Fruit fly (Drosophila melanogaster) whole organism, adult: Measurements from ENCODE around the gene sna.

Experiments used
- CG11617 ChIP-seq: fragments of 200-800 bp; sonication (Bioruptor generic); optimal IDR thresholded peaks from 2 replicates; lab custom pipeline; 2017; ENCODE audit warnings: mild to moderate bottlenecking, missing biosample characterization, missing genetic modification reagents, missing genetic modification characterization
- CG14711 ChIP-seq: fragments of 200-800 bp; sonication (Bioruptor generic); optimal IDR thresholded peaks from 2 replicates; lab custom pipeline; 2018; ENCODE audit warnings: missing biosample characterization, mild to moderate bottlenecking, missing genetic modification characterization, moderate library complexity
- CG1620 ChIP-seq: fragments of 200-800 bp; sonication (Bioruptor generic); optimal IDR thresholded peaks from 2 replicates; lab custom pipeline; 2016; ENCODE audit warnings: missing biosample characterization, missing genetic modification characterization
- CG5204 ChIP-seq: fragments of 200-800 bp; sonication (Bioruptor generic); optimal IDR thresholded peaks from 2 replicates; lab custom pipeline; 2016; ENCODE audit warnings: missing biosample characterization, missing genetic modification characterization
- CG7045 ChIP-seq: fragments of 200-800 bp; sonication (Bioruptor generic); optimal IDR thresholded peaks from 2 replicates; lab custom pipeline; 2017; ENCODE audit warnings: missing biosample characterization, mild to moderate bottlenecking, missing genetic modification characterization
- Crg-1 ChIP-seq: fragments of 200-800 bp; sonication (Bioruptor generic); optimal IDR thresholded peaks from 2 replicates; lab custom pipeline; 2016; ENCODE audit warnings: missing biosample characterization, missing genetic modification characterization
- cnc ChIP-seq, 2 experiments: fragments of >200 bp; optimal IDR thresholded peaks; 2 replicates each; lab custom pipeline; 2017
- ovo ChIP-seq: fragments of 200-800 bp; sonication (Bioruptor generic); optimal IDR thresholded peaks from 2 replicates; lab custom pipeline; 2016; ENCODE audit warnings: missing biosample characterization, missing genetic modification characterization
- tj ChIP-seq: fragments of 200-800 bp; sonication (Bioruptor generic); optimal IDR thresholded peaks from 3 replicates; lab custom pipeline; 2017; ENCODE audit warnings: missing biosample characterization, mild to moderate bottlenecking, missing genetic modification characterization, moderate library complexity

DNA sequence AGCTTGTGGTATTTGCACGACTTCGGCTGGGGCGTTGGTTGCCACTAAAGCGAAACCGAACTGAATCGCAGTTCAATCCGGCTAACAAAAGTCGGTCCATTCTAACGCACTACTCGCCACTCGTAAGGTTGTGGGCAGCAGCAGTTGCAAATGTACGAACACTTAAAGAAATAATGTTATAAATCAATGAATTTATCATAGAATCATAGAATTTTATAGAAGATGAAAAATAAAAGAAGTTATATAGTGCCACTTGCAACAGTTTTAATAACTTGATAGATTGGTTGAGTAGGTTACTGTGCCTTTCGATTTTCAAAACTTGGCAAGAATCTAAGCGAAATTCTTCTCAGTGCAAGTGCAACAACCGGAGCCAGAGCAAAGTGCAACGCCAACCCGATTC lies 15.6 kb upstream of the sna start:
- TF ChIP-seq tj, result no peak
- no peak for TF ChIP-seq CG5204
- TF ChIP-seq Crg-1 (GFP tag; lab: Kevin White, UChicago), result no peak
- no peak for TF ChIP-seq cnc (optimal IDR thresholded peaks at IDR 0.05; lab: Kevin White, UChicago)
- no peak for TF ChIP-seq CG1620 (GFP tag; lab: Kevin White, UChicago)
- no peak for TF ChIP-seq ovo (GFP tag; lab: Kevin White, UChicago)
- no peak for TF ChIP-seq CG11617 (GFP tag; lab: Kevin White, UChicago)
- TF ChIP-seq CG14711 (tag; lab: Kevin White, UChicago), result no peak
- TF ChIP-seq CG7045 (GFP tag; lab: Kevin White, UChicago), result no peak
